Fruit fly (Drosophila melanogaster): ENCODE results near the gene CG14969.

The CG14969 gene

DNA sequence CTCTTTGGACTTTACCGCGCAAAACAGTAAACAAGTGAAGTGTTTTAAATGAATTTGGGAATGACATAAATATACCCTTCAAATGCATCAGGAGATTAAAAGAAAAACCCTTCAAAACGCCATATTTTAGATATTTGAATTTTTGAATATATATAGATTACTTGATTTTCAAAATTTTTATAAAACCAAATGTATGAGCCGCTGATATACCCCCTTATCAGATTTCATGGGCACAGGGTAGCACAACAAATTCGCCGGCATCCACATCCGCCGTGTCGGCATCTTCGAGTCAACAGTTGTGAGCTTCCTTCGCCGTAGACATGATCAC, 43.2 kb upstream of the CG14969 start, which contains the start of gene Ids (continued):
- TF ChIP-seq Rfx (GFP tag; IDR thresholded peaks at IDR 0.05): peak; percentile 84
- TF ChIP-seq tll (GFP tag; optimal IDR thresholded peaks at IDR 0.05): no peak
- TF ChIP-seq CG1602 (GFP tag; optimal IDR thresholded peaks at IDR 0.05): peak; percentile 47
- TF ChIP-seq Atf3 (GFP tag; optimal IDR thresholded peaks at IDR 0.05): no peak
- peak; percentile 47 for TF ChIP-seq grau (tag; optimal IDR thresholded peaks at IDR 0.05)
- peak; percentile 85 for TF ChIP-seq Atf6 (GFP tag; IDR thresholded peaks at IDR 0.05)
- peak; percentile 80 for TF ChIP-seq CG11504 (tag; optimal IDR thresholded peaks at IDR 0.05)
- TF ChIP-seq C15 (GFP tag; IDR thresholded peaks at IDR 0.05): 0 out of 3 replicates have a peak, but pooled peaks have one; percentile 35
- TF ChIP-seq vfl (GFP tag; optimal IDR thresholded peaks at IDR 0.05): peak; percentile 40
- TF ChIP-seq dpn (GFP tag; optimal IDR thresholded peaks at IDR 0.05): peak; percentile 12 to 69
- TF ChIP-seq unc-4 (GFP tag; IDR thresholded peaks at IDR 0.05; ENCODE audit: partially characterized antibody): no peak
- TF ChIP-seq CG34422 (GFP tag; IDR thresholded peaks at IDR 0.05): peak; percentile 67; the same call in 1 of the 3 replicates
- TF ChIP-seq zen (tag; optimal IDR thresholded peaks at IDR 0.05): peak; percentile 55
- peak; percentile 44 for TF ChIP-seq CG30431 (GFP tag; optimal IDR thresholded peaks at IDR 0.05)
- no peak for TF ChIP-seq CG31388 (GFP tag; optimal IDR thresholded peaks at IDR 0.05)
- peak; percentile 23 for TF ChIP-seq trem (tag; optimal IDR thresholded peaks at IDR 0.05)
- TF ChIP-seq ind (GFP tag; optimal IDR thresholded peaks at IDR 0.05): peak; percentile 56
- no peak for TF ChIP-seq CG12236 (GFP tag; optimal IDR thresholded peaks at IDR 0.05)
- peak; percentile 38 to 39 for TF ChIP-seq Pdp1 (GFP tag; optimal IDR thresholded peaks at IDR 0.05)
- peak; percentile 83 for TF ChIP-seq CG18599 (GFP tag; optimal IDR thresholded peaks at IDR 0.05)
- no peak for TF ChIP-seq CG15269 (tag; optimal IDR thresholded peaks at IDR 0.05)
- TF ChIP-seq CG8359 (GFP tag; optimal IDR thresholded peaks at IDR 0.05; ENCODE audit: borderline replicate concordance): no peak
- peak; percentile 58 for TF ChIP-seq Ssrp (tag; optimal IDR thresholded peaks at IDR 0.05)
- TF ChIP-seq Hr51 (GFP tag; optimal IDR thresholded peaks at IDR 0.05): peak in 1 of 2 experiments; percentile 75
- TF ChIP-seq Dad (GFP tag; optimal IDR thresholded peaks at IDR 0.05): peak; percentile 35
- TF ChIP-seq chn (GFP tag; optimal IDR thresholded peaks at IDR 0.05): peak; percentile 37
- TF ChIP-seq row (GFP tag; IDR thresholded peaks at IDR 0.05): peak; percentile 89
- peak; percentile 70 for TF ChIP-seq CG2120 (GFP tag; optimal IDR thresholded peaks at IDR 0.05)
- TF ChIP-seq CG12769 (tag; optimal IDR thresholded peaks at IDR 0.05): no peak
- TF ChIP-seq al (GFP tag; IDR thresholded peaks at IDR 0.05): peak; percentile 57; the same call in 1 of the 2 replicates
- peak; percentile 27 for TF ChIP-seq CG1603 (tag; optimal IDR thresholded peaks at IDR 0.05)
- peak; percentile 70 for TF ChIP-seq CG12659 (GFP tag; optimal IDR thresholded peaks at IDR 0.05)
- peak; percentile 15 for TF ChIP-seq CG4820 (GFP tag; optimal IDR thresholded peaks at IDR 0.05)
- peak; percentile 59 for TF ChIP-seq CG18619 (GFP tag; optimal IDR thresholded peaks at IDR 0.05)
- TF ChIP-seq ci (GFP tag; IDR thresholded peaks at IDR 0.05): peak; percentile 83
- TF ChIP-seq scrt (GFP tag; optimal IDR thresholded peaks at IDR 0.05): peak; percentile 42
- TF ChIP-seq Mes4 (GFP tag; optimal IDR thresholded peaks at IDR 0.05): no peak
- TF ChIP-seq CG11085 (GFP tag; IDR thresholded peaks at IDR 0.05): no peak
- TF ChIP-seq gsb (GFP tag; IDR thresholded peaks at IDR 0.05): 0 out of 2 replicates have a peak, but pooled peaks have one; percentile 36
- peak; percentile 37 for TF ChIP-seq HLH54F (GFP tag; optimal IDR thresholded peaks at IDR 0.05)
- peak; percentile 60 for TF ChIP-seq CG3281 (GFP tag; optimal IDR thresholded peaks at IDR 0.05)
- TF ChIP-seq tup (GFP tag; optimal IDR thresholded peaks at IDR 0.05): peak; percentile 13
- peak; percentile 67 for TF ChIP-seq CG18262 (tag; optimal IDR thresholded peaks at IDR 0.05)
- TF ChIP-seq MBD-R2 (GFP tag; IDR thresholded peaks at IDR 0.05): peak; percentile 26; the same call in 1 of the 2 replicates
- peak; percentile 80 for TF ChIP-seq ttk (GFP tag; IDR thresholded peaks at IDR 0.05)
- no peak for TF ChIP-seq Sin3A (optimal IDR thresholded peaks at IDR 0.05)
- peak; percentile 14 for TF ChIP-seq gcm2 (GFP tag; optimal IDR thresholded peaks at IDR 0.05)
- TF ChIP-seq Eip74EF (GFP tag; optimal IDR thresholded peaks at IDR 0.05): peak in 1 of 2 experiments; percentile 39
- TF ChIP-seq CG34224 (GFP tag; IDR thresholded peaks at IDR 0.05; ENCODE audit: partially characterized antibody): no peak
- peak; percentile 24 for TF ChIP-seq Lhr (GFP tag; optimal IDR thresholded peaks at IDR 0.05)
